Worm (Caenorhabditis elegans) whole organism, midembryonic: Measurements from ENCODE around the gene Y50D7A.8.

Experiments used
- T22C8.4 ChIP-seq: fragments of 200-800 bp; sonication (Bioruptor generic); IDR thresholded peaks from 2 replicates; pipeline ENCODE4 v1.3.6; 2022; ENCODE audit warnings: missing genetic modification characterization, missing compliant biosample characterization
- cog-1 ChIP-seq: sonication (generic microtip); optimal IDR thresholded peaks from 2 replicates; lab custom pipeline; 2016; ENCODE audit warnings: missing genetic modification characterization, missing compliant biosample characterization
- flt-1 ChIP-seq: fragments of 200-800 bp; sonication (Bioruptor generic); IDR thresholded peaks from 2 replicates; pipeline ENCODE4 v1.3.6; 2022; ENCODE audit warnings: missing genetic modification characterization, missing compliant biosample characterization
- klf-2 ChIP-seq: fragments of 200-800 bp; sonication (Bioruptor generic); conservative IDR thresholded peaks from 2 replicates; pipeline ENCODE4 v1.3.6; 2022; ENCODE audit warnings: missing genetic modification reagents, missing genetic modification characterization, missing compliant biosample characterization
- med-1 ChIP-seq: sonication (generic microtip); optimal IDR thresholded peaks from 2 replicates; lab custom pipeline; 2017; ENCODE audit warnings: missing genetic modification characterization, mild to moderate bottlenecking, missing compliant biosample characterization, antibody characterized with exemption, missing genetic modification reagents; ENCODE audit not compliant: insufficient read depth
- ref-1 ChIP-seq: fragments of 200-800 bp; sonication (Bioruptor generic); conservative IDR thresholded peaks from 2 replicates; pipeline ENCODE4 v1.3.6; 2022; ENCODE audit warnings: missing genetic modification reagents, missing genetic modification characterization, missing compliant biosample characterization
- tab-1 ChIP-seq: fragments of 200-800 bp; sonication (Bioruptor generic); IDR thresholded peaks from 2 replicates; pipeline ENCODE4 v1.3.6; 2022; ENCODE audit warnings: missing genetic modification characterization, missing compliant biosample characterization
- ztf-23 ChIP-seq: fragments of 200-800 bp; sonication (Bioruptor generic); IDR thresholded peaks from 2 replicates; pipeline ENCODE4 v1.3.6; 2022; ENCODE audit warnings: missing genetic modification reagents, missing genetic modification characterization, missing compliant biosample characterization
- ztf-29 ChIP-seq: fragments of 200-800 bp; sonication (Bioruptor generic); IDR thresholded peaks from 2 replicates; pipeline ENCODE4 v1.3.6; 2022; ENCODE audit warnings: missing genetic modification reagents, missing genetic modification characterization, missing compliant biosample characterization

The Y50D7A.8 gene

ce11 chrIII:343141-343345 lies at the start of gene Y50D7A.8:
Gene Y50D7A.8 (minus strand): TSS chrIII:343241.
- TF ChIP-seq tab-1 (GFP tag; lab: Robert Waterston, UW), result no peak
- no peak for TF ChIP-seq klf-2 (GFP tag; lab: Robert Waterston, UW)

DNA sequence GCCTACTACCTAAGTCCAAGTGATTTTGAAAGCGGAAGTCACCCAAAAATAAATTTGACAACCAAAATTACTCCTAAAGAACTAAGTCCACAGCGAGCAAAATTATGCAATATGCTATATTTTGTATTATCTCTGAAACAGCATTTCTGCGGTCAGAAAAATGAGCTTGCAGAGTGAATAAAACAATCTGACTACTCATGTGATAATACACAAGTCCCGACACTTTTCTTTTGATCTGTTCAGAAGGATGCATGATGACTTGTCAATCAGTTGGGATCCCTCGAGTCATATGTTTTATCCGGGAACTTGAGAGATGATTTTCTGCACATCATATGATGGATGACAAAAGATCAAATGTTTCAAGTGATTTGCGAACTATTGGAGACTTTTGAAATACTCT lies 42.0 kb upstream of the Y50D7A.8 start:
- TF ChIP-seq med-1 (GFP tag; lab: Kevin White, UChicago), result no peak
- TF ChIP-seq T22C8.4 (GFP tag; lab: Robert Waterston, UW), result no peak
- no peak for TF ChIP-seq tab-1 (GFP tag; lab: Robert Waterston, UW)
- no peak for TF ChIP-seq klf-2 (GFP tag; lab: Robert Waterston, UW)
- TF ChIP-seq ztf-29, result no peak
- TF ChIP-seq ztf-23 (GFP tag; lab: Robert Waterston, UW), result no peak
- TF ChIP-seq cog-1, result no peak
- no peak for TF ChIP-seq flt-1 (GFP tag; lab: Robert Waterston, UW)
- no peak for TF ChIP-seq ref-1

DNA sequence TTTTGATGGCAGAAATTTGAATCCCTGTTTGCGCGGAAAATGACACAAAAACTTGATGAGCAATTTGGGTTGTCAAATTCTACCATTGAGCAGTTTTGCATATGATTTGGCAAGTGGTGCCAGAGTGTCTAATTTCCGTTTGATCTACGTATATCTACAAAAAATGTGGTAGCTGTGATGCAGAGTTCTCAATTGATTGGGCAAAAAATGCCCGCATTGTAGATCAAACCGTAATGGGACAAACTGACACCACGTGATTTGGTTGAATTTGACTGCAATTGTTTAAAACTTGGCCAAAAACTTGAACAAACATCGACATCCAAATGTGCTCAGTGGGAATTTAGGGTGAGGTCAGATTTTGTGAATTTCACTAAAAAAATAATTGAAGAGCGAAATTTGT lies 39.4 kb upstream of the Y50D7A.8 start, which contains the start of gene K10F12.7:
Gene K10F12.7 (minus strand): TSS at position 101 of the 400 bp plus-strand sequence.
- TF ChIP-seq T22C8.4 (GFP tag; lab: Robert Waterston, UW), result no peak
- TF ChIP-seq cog-1, result no peak
- TF ChIP-seq ref-1, result no peak
- no peak for TF ChIP-seq klf-2 (GFP tag; lab: Robert Waterston, UW)
- no peak for TF ChIP-seq ztf-29
- no peak for TF ChIP-seq ztf-23 (GFP tag; lab: Robert Waterston, UW)
- no peak for TF ChIP-seq tab-1 (GFP tag; lab: Robert Waterston, UW)
- TF ChIP-seq med-1 (GFP tag; lab: Kevin White, UChicago), result no peak
- no peak for TF ChIP-seq flt-1 (GFP tag; lab: Robert Waterston, UW)

DNA sequence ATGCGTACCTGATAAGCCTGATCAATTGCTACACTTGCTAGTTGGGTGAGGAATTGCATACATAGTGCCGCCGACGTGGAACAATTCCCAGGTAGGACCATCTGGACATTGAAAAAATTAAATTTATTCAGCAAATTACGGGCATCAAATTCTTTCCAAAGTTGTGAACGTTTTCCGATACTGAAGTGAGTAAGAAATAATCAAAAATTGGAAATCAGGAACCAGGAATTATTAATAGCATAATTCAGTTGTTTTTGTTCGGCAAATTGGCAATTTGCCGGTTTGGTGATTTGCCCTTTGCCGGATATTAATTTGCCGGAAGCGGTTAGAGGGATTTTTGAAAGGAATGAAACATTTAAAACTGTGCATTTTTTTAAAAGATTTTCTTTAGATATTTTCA lies 38.2 kb upstream of the Y50D7A.8 start, which contains the start of gene gsto-3:
Gene gsto-3 (minus strand): TSS at position 101 of the 400 bp plus-strand sequence.
- TF ChIP-seq ref-1 (no peak), med-1 (GFP tag; lab: Kevin White, UChicago) (no peak), cog-1 (no peak), flt-1 (GFP tag; lab: Robert Waterston, UW) (no peak), ztf-29 (no peak), T22C8.4 (GFP tag; lab: Robert Waterston, UW) (no peak), ztf-23 (GFP tag; lab: Robert Waterston, UW) (no peak), klf-2 (GFP tag; lab: Robert Waterston, UW) (no peak), tab-1 (GFP tag; lab: Robert Waterston, UW) (no peak)

DNA sequence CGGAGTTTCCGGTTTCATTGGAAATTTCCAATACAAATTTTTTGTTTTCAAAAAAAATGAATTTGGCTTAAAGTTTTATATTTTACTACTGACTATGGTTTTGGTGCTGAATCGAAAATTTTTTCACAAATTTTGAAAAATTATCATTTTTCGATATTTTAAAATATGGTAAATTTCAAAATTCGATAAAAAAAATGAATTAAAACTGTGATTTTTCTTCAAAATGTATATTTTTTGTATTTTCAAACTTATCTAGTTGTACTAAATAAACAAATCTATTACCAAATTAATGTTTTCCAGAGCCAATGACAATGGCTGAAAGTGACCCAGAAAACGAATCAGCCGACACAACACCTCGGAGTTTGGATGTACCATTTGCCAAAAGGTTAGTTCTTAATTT lies 22.6 kb upstream of the Y50D7A.8 start, which contains the start of gene pll-1:
Gene pll-1 (plus strand): TSS at position 301 of the 400 bp plus-strand sequence.
- TF ChIP-seq ref-1, result no peak
- TF ChIP-seq med-1 (GFP tag; lab: Kevin White, UChicago), result no peak
- TF ChIP-seq flt-1 (GFP tag; lab: Robert Waterston, UW), result no peak
- no peak for TF ChIP-seq ztf-29
- TF ChIP-seq T22C8.4 (GFP tag; lab: Robert Waterston, UW), result no peak
- TF ChIP-seq tab-1 (GFP tag; lab: Robert Waterston, UW), result no peak
- TF ChIP-seq cog-1, result no peak
- no peak for TF ChIP-seq ztf-23 (GFP tag; lab: Robert Waterston, UW)
- no peak for TF ChIP-seq klf-2 (GFP tag; lab: Robert Waterston, UW)

ce11 chrIII:360315-360714 lies 17.3 kb upstream of the Y50D7A.8 start:
- TF ChIP-seq ztf-23 (GFP tag; lab: Robert Waterston, UW) (no peak), T22C8.4 (GFP tag; lab: Robert Waterston, UW) (no peak), klf-2 (GFP tag; lab: Robert Waterston, UW) (no peak), ref-1 (no peak), cog-1 (no peak), flt-1 (GFP tag; lab: Robert Waterston, UW) (no peak), ztf-29 (no peak), med-1 (GFP tag; lab: Kevin White, UChicago) (no peak), tab-1 (GFP tag; lab: Robert Waterston, UW) (no peak)

- TF ChIP-seq tab-1 (GFP tag; lab: Robert Waterston, UW) (no peak), klf-2 (GFP tag; lab: Robert Waterston, UW) (no peak), cog-1 (no peak), ztf-29 (no peak), T22C8.4 (GFP tag; lab: Robert Waterston, UW) (no peak), flt-1 (GFP tag; lab: Robert Waterston, UW) (no peak), ref-1 (no peak), ztf-23 (GFP tag; lab: Robert Waterston, UW) (no peak), med-1 (GFP tag; lab: Kevin White, UChicago) (no peak)
Measured at ce11 chrIII:358106-358505, 15.1 kb upstream of the Y50D7A.8 start.

DNA sequence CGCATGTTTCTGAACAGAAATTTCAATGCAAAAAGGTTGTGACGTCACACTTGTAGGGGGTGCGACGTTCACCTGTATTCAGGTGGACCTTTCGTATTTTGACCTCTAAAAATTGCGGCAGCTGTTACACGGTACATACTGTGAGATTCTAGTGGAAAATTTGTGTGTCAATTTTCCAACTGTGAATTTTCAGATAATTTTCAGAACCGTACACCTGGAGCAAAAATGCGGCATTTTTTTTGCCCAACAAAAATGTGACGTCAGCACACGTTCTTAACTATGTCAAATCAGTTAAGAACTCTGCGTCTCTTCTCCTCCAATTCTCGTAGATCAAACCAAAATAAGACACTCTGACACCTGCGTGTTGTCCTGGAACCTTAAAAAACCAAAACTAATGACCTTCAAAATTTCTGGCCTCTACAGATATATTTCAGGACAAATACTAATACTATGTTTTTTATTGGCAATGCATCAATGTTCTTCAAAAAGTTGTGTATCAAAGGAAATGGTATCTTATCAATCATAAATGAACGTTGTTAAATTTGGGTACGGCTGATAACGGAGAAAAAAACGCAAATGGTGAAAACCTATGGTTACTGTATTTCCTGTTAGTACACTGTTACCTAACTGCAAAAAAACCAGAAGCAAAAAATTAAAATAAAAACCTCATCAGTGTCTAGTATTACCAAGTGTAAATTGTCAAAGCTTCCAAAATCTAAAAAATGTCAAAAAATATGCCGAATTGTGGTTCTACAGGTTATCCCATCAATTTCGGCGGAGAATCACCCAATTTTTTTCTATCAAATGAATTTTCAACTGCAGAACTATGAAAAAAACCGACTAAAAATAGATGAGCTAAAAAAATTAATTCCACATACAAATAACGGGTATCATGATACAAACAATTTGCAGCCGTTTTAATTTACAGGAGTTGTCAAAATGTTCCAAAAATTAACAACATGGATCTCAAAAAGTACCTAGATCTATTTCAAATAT lies 14.2 kb upstream of the Y50D7A.8 start:
- no peak for TF ChIP-seq cog-1
- no peak for TF ChIP-seq klf-2 (GFP tag; lab: Robert Waterston, UW)
- TF ChIP-seq T22C8.4 (GFP tag; lab: Robert Waterston, UW), result no peak
- TF ChIP-seq med-1 (GFP tag; lab: Kevin White, UChicago), result no peak
- no peak for TF ChIP-seq ref-1
- TF ChIP-seq ztf-29, result no peak
- no peak for TF ChIP-seq flt-1 (GFP tag; lab: Robert Waterston, UW)
- no peak for TF ChIP-seq tab-1 (GFP tag; lab: Robert Waterston, UW)
- no peak for TF ChIP-seq ztf-23 (GFP tag; lab: Robert Waterston, UW)
